Fruit fly (Drosophila melanogaster) Kc167 (cell line): ENCODE data around the gene CG4691.

Source experiments
- Myc ChIP-seq: fragments of >200 bp; optimal IDR thresholded peaks from 2 replicates; lab custom pipeline; 2017; ENCODE audit warnings: missing external identifiers
- Sin3A ChIP-seq: fragments of >200 bp; optimal IDR thresholded peaks from 2 replicates; lab custom pipeline; 2018; ENCODE audit warnings: missing external identifiers
- h ChIP-seq: fragments of >200 bp; optimal IDR thresholded peaks from 3 replicates; lab custom pipeline; 2018; ENCODE audit warnings: missing external identifiers
- insv ChIP-seq: fragments of >200 bp; optimal IDR thresholded peaks from 3 replicates; lab custom pipeline; 2018; ENCODE audit warnings: missing external identifiers
- psq ChIP-seq: fragments of >200 bp; optimal IDR thresholded peaks from 2 replicates; lab custom pipeline; 2017; ENCODE audit warnings: missing external identifiers
- ttk ChIP-seq: sonication (Bioruptor generic); optimal IDR thresholded peaks from 2 replicates; lab custom pipeline; 2017; ENCODE audit warnings: missing external identifiers

Gene CG4691

dm6 chr2L:14765608-14766007 is 5.0 kb downstream of the CG4691 start, which contains the start of gene CG4701:
Gene CG4701, plus strand, starts transcription at chr2L:14765908.
- TF ChIP-seq ttk (lab: Kevin White, UChicago) (no peak), Sin3A (lab: Kevin White, UChicago) (no peak), Myc (lab: Kevin White, UChicago) (no peak), insv (lab: Kevin White, UChicago) (no peak), h (lab: Kevin White, UChicago) (no peak), psq (lab: Kevin White, UChicago) (no peak)

dm6 chr2L:14774713-14775112 is 14.1 kb downstream of the CG4691 start, which contains the start of gene CG4650:
Gene CG4650, minus strand, starts transcription at chr2L:14774981.
- TF ChIP-seq ttk (lab: Kevin White, UChicago) (no peak), insv (lab: Kevin White, UChicago) (no peak), psq (lab: Kevin White, UChicago) (no peak), Sin3A (lab: Kevin White, UChicago) (no peak), h (lab: Kevin White, UChicago) (no peak), Myc (lab: Kevin White, UChicago) (no peak)

dm6 chr2L:14784498-14784897 is 23.9 kb downstream of the CG4691 start, which contains the start of gene CG18636:
Gene CG18636, minus strand, starts transcription at chr2L:14784598.
- TF ChIP-seq Sin3A (lab: Kevin White, UChicago), result no peak
- no peak for TF ChIP-seq psq (lab: Kevin White, UChicago)
- TF ChIP-seq h (lab: Kevin White, UChicago), result no peak

dm6 chr2L:14796542-14796941 is 36.0 kb downstream of the CG4691 start, which contains the start of gene CG18420:
Gene CG18420, minus strand, starts transcription at chr2L:14796642.
- TF ChIP-seq h (lab: Kevin White, UChicago) (no peak), insv (lab: Kevin White, UChicago) (no peak), Sin3A (lab: Kevin White, UChicago) (no peak), psq (lab: Kevin White, UChicago) (no peak)

dm6 chr2L:14797554-14797953 is 37.0 kb downstream of the CG4691 start:
- TF ChIP-seq Sin3A (lab: Kevin White, UChicago), result no peak
- no peak for TF ChIP-seq h (lab: Kevin White, UChicago)
- no peak for TF ChIP-seq psq (lab: Kevin White, UChicago)
- TF ChIP-seq Myc (lab: Kevin White, UChicago), result no peak
- no peak for TF ChIP-seq ttk (lab: Kevin White, UChicago)
- no peak for TF ChIP-seq insv (lab: Kevin White, UChicago)

- no peak for TF ChIP-seq ttk (lab: Kevin White, UChicago)
- no peak for TF ChIP-seq Myc (lab: Kevin White, UChicago)
- TF ChIP-seq insv (lab: Kevin White, UChicago), result no peak
- TF ChIP-seq psq (lab: Kevin White, UChicago), result no peak
- no peak for TF ChIP-seq Sin3A (lab: Kevin White, UChicago)
- TF ChIP-seq h (lab: Kevin White, UChicago), result no peak
Observed at dm6 chr2L:14802034-14802433, 41.5 kb downstream of the CG4691 start, which contains the start of gene CG33308. Gene CG33308, plus strand, starts transcription at chr2L:14802334.

dm6 chr2L:14810461-14810860 is 49.9 kb downstream of the CG4691 start, which contains the start of gene CG33309:
Gene CG33309, plus strand, starts transcription at chr2L:14810761.
- no peak for TF ChIP-seq psq (lab: Kevin White, UChicago)
- no peak for TF ChIP-seq ttk (lab: Kevin White, UChicago)
- TF ChIP-seq insv (lab: Kevin White, UChicago), result no peak
- TF ChIP-seq Myc (lab: Kevin White, UChicago), result no peak
- TF ChIP-seq h (lab: Kevin White, UChicago), result no peak
- TF ChIP-seq Sin3A (lab: Kevin White, UChicago), result no peak
